Worm (Caenorhabditis elegans) whole organism, L2 larva: Measurements from ENCODE around the gene egl-44.

ENCODE experiments used
- C34F6.9 ChIP-seq: fragments of 150-350 bp; optimal IDR thresholded peaks from 2 replicates; lab custom pipeline; 2014; ENCODE audit warnings: missing biosample characterization, missing genetic modification characterization
- F13H6.1 ChIP-seq: sonication (generic microtip); optimal IDR thresholded peaks from 2 replicates; lab custom pipeline; 2016; ENCODE audit warnings: missing genetic modification characterization, missing compliant biosample characterization
- R02D3.7 ChIP-seq: fragments of 150-350 bp; optimal IDR thresholded peaks from 2 replicates; lab custom pipeline; 2014; ENCODE audit warnings: missing biosample characterization, missing genetic modification characterization
- Y55F3AM.14 ChIP-seq: fragments of 200-800 bp; sonication (Bioruptor generic); optimal IDR thresholded peaks from 2 replicates; lab custom pipeline; 2018; ENCODE audit warnings: mild to moderate bottlenecking, missing genetic modification characterization, missing compliant biosample characterization
- ZK546.5 ChIP-seq: sonication (generic microtip); optimal IDR thresholded peaks from 2 replicates; lab custom pipeline; 2017; ENCODE audit warnings: missing biosample characterization, missing genetic modification characterization
- aly-2 ChIP-seq: fragments of 150-350 bp; optimal IDR thresholded peaks from 2 replicates; lab custom pipeline; 2014; ENCODE audit warnings: missing biosample characterization, missing genetic modification characterization
- ama-1 ChIP-seq: fragments of 150-350 bp; optimal IDR thresholded peaks from 2 replicates; lab custom pipeline; 2018; ENCODE audit warnings: inconsistent platforms
- blmp-1 ChIP-seq: sonication (generic microtip); optimal IDR thresholded peaks from 2 replicates; lab custom pipeline; 2017; ENCODE audit warnings: missing genetic modification characterization, mild to moderate bottlenecking, missing compliant biosample characterization, antibody characterized with exemption, moderate library complexity; ENCODE audit not compliant: insufficient read depth
- ceh-16 ChIP-seq: fragments of 150-350 bp; optimal IDR thresholded peaks from 2 replicates; lab custom pipeline; 2014; ENCODE audit warnings: missing biosample characterization, missing genetic modification characterization
- ceh-82 ChIP-seq: fragments of 150-350 bp; optimal IDR thresholded peaks from 2 replicates; lab custom pipeline; 2014; ENCODE audit warnings: missing biosample characterization, missing genetic modification characterization
- crh-2 ChIP-seq: sonication (generic microtip); optimal IDR thresholded peaks from 2 replicates; lab custom pipeline; 2017; ENCODE audit warnings: missing biosample characterization, missing genetic modification characterization
- dmd-4 ChIP-seq: sonication (generic microtip); optimal IDR thresholded peaks from 2 replicates; lab custom pipeline; 2017; ENCODE audit warnings: missing biosample characterization, missing genetic modification characterization
- elt-3 ChIP-seq: sonication (generic microtip); optimal IDR thresholded peaks from 2 replicates; lab custom pipeline; 2017; ENCODE audit warnings: missing biosample characterization, missing genetic modification characterization
- fos-1 ChIP-seq: fragments of 150-350 bp; optimal IDR thresholded peaks from 2 replicates; lab custom pipeline; 2014; ENCODE audit warnings: missing biosample characterization, missing genetic modification characterization
- gmeb-1 ChIP-seq: fragments of 150-350 bp; optimal IDR thresholded peaks from 2 replicates; lab custom pipeline; 2014; ENCODE audit warnings: missing biosample characterization, missing genetic modification characterization
- lin-11 ChIP-seq: fragments of 150-350 bp; sonication (generic microtip); optimal IDR thresholded peaks from 2 replicates; lab custom pipeline; 2014; ENCODE audit warnings: missing biosample characterization, missing genetic modification characterization, inconsistent platforms, mixed read lengths
- lin-39 ChIP-seq: fragments of 150-350 bp; optimal IDR thresholded peaks from 2 replicates; lab custom pipeline; 2014; ENCODE audit warnings: missing biosample characterization, missing genetic modification reagents, missing genetic modification characterization
- lsy-2 ChIP-seq, 2 experiments: fragments of 150-350 bp in 1 of 2; sonication (generic microtip) in 1 of 2; optimal IDR thresholded peaks; 2 replicates each; lab custom pipeline; 2014 to 2017; ENCODE audit warnings: missing biosample characterization in 2 of 2, missing genetic modification characterization in 2 of 2
- mab-5 ChIP-seq: fragments of 150-350 bp; optimal IDR thresholded peaks from 2 replicates; lab custom pipeline; 2014; ENCODE audit warnings: missing biosample characterization, missing genetic modification characterization
- mbf-1 ChIP-seq: sonication (generic microtip); optimal IDR thresholded peaks from 2 replicates; lab custom pipeline; 2017; ENCODE audit warnings: missing biosample characterization, missing genetic modification characterization
- mdl-1 ChIP-seq, 2 experiments: fragments of 150-350 bp in 1 of 2; sonication (generic microtip) in 1 of 2; optimal IDR thresholded peaks; 2 replicates each; lab custom pipeline; 2017; ENCODE audit warnings: missing biosample characterization in 2 of 2, missing genetic modification characterization in 2 of 2
- nhr-10 ChIP-seq: sonication (generic microtip); optimal IDR thresholded peaks from 2 replicates; lab custom pipeline; 2017; ENCODE audit warnings: missing biosample characterization, missing genetic modification characterization
- nhr-11 ChIP-seq: fragments of 150-350 bp; optimal IDR thresholded peaks from 2 replicates; lab custom pipeline; 2014; ENCODE audit warnings: missing biosample characterization, missing genetic modification characterization
- nhr-12 ChIP-seq: fragments of 150-350 bp; optimal IDR thresholded peaks from 2 replicates; lab custom pipeline; 2014; ENCODE audit warnings: missing biosample characterization, missing genetic modification characterization
- nhr-21 ChIP-seq: fragments of 150-350 bp; optimal IDR thresholded peaks from 2 replicates; lab custom pipeline; 2014; ENCODE audit warnings: missing biosample characterization, missing genetic modification characterization
- nhr-237 ChIP-seq: fragments of 150-350 bp; optimal IDR thresholded peaks from 2 replicates; lab custom pipeline; 2014; ENCODE audit warnings: missing biosample characterization, missing genetic modification characterization
- nhr-25 ChIP-seq: fragments of 150-350 bp; sonication (generic microtip); optimal IDR thresholded peaks from 3 replicates; lab custom pipeline; 2014; ENCODE audit warnings: missing biosample characterization, missing genetic modification characterization
- nhr-77 ChIP-seq: fragments of 150-350 bp; optimal IDR thresholded peaks from 2 replicates; lab custom pipeline; 2014; ENCODE audit warnings: missing biosample characterization, missing genetic modification characterization
- peb-1 ChIP-seq: fragments of 150-350 bp; optimal IDR thresholded peaks from 2 replicates; lab custom pipeline; 2014; ENCODE audit warnings: missing biosample characterization, missing genetic modification characterization
- sem-4 ChIP-seq: fragments of 150-350 bp; optimal IDR thresholded peaks from 2 replicates; lab custom pipeline; 2014; ENCODE audit warnings: missing biosample characterization, missing genetic modification reagents, missing genetic modification characterization
- sma-9 ChIP-seq, 2 experiments: fragments of 150-350 bp in 1 of 2; sonication (generic microtip) in 1 of 2; optimal IDR thresholded peaks; 2 replicates each; lab custom pipeline; 2014 to 2016; ENCODE audit warnings: missing genetic modification characterization in 2 of 2, mild to moderate bottlenecking in 1 of 2, missing biosample characterization in 1 of 2, missing compliant biosample characterization in 1 of 2, missing genetic modification reagents in 1 of 2, moderate library complexity in 1 of 2
- snpc-4 ChIP-seq: fragments of 150-350 bp; optimal IDR thresholded peaks from 2 replicates; lab custom pipeline; 2014; ENCODE audit warnings: missing biosample characterization, missing genetic modification characterization
- unc-39 ChIP-seq: fragments of 150-350 bp; optimal IDR thresholded peaks from 2 replicates; lab custom pipeline; 2014; ENCODE audit warnings: missing biosample characterization, missing genetic modification characterization
- unc-55 ChIP-seq: fragments of 150-350 bp; sonication (generic microtip); optimal IDR thresholded peaks from 3 replicates; lab custom pipeline; 2014; ENCODE audit warnings: missing biosample characterization, missing genetic modification reagents, missing genetic modification characterization
- zag-1 ChIP-seq: fragments of 150-350 bp; optimal IDR thresholded peaks from 2 replicates; lab custom pipeline; 2014; ENCODE audit warnings: missing biosample characterization, missing genetic modification characterization
- ztf-11 ChIP-seq: sonication (generic microtip); optimal IDR thresholded peaks from 2 replicates; lab custom pipeline; 2017; ENCODE audit warnings: missing biosample characterization, missing genetic modification characterization

The egl-44 gene

DNA sequence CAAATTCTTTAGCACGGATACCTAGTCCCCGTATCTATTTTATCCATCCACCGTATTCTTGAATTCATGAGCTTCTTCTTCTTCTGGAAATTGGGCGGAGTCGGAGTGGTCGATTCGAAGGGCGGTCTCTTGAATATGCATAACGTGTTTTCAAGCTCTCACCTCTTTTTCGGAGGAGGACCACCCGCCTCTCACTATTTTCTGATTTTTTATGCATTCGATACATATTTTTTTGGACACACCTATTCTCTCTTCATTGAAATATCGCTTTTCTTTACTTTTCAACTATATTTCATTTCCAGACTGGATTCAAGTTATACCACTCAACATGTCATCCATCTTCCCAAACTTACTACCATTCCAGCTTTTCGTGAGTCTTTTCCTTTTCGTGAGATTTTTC, at the start of gene egl-44:
Gene egl-44, plus strand, starts transcription at position 301 of the 400 bp plus-strand sequence.
- no peak for TF ChIP-seq nhr-25 (tag; lab: Kevin White, UChicago)
- no peak for TF ChIP-seq ama-1 (lab: Kevin White, UChicago)
- no peak for TF ChIP-seq blmp-1 (tag; lab: Kevin White, UChicago)
- no peak for TF ChIP-seq nhr-21 (tag; lab: Kevin White, UChicago)
- TF ChIP-seq dmd-4 (tag; lab: Kevin White, UChicago), result no peak
- TF ChIP-seq unc-39 (tag; lab: Kevin White, UChicago), result no peak
- no peak for TF ChIP-seq nhr-237 (tag; lab: Kevin White, UChicago)
- TF ChIP-seq nhr-77 (tag; lab: Kevin White, UChicago), result no peak
- no peak for TF ChIP-seq mdl-1 (tag; optimal IDR thresholded peaks at IDR 0.05; lab: Kevin White, UChicago)
- TF ChIP-seq mbf-1 (tag; lab: Kevin White, UChicago), result no peak
- no peak for TF ChIP-seq nhr-10 (tag; lab: Kevin White, UChicago)
- TF ChIP-seq peb-1 (tag; lab: Kevin White, UChicago), result no peak
- TF ChIP-seq fos-1, result no peak
- no peak for TF ChIP-seq crh-2 (tag; lab: Kevin White, UChicago)
- no peak for TF ChIP-seq nhr-12 (tag; lab: Kevin White, UChicago)
- no peak for TF ChIP-seq elt-3 (tag; lab: Kevin White, UChicago)
- no peak for TF ChIP-seq unc-55 (GFP tag; lab: Kevin White, UChicago)
- TF ChIP-seq lin-11 (tag; lab: Kevin White, UChicago), result no peak
- no peak for TF ChIP-seq sma-9 (GFP tag; optimal IDR thresholded peaks at IDR 0.05; lab: Kevin White, UChicago)
- TF ChIP-seq sma-9 (tag; optimal IDR thresholded peaks at IDR 0.05; lab: Kevin White, UChicago), result no peak
- TF ChIP-seq sem-4, result no peak

ce11 chrII:5880677-5881076, 47.9 kb upstream of the egl-44 start:
- no peak for TF ChIP-seq lin-39
- no peak for TF ChIP-seq unc-39 (tag; lab: Kevin White, UChicago)
- no peak for TF ChIP-seq ceh-82 (tag; lab: Kevin White, UChicago)
- TF ChIP-seq lsy-2 (tag; optimal IDR thresholded peaks at IDR 0.05; lab: Kevin White, UChicago), result peak in 1 of 2 experiments; percentile 10
- TF ChIP-seq R02D3.7 (tag; lab: Kevin White, UChicago), result no peak
- TF ChIP-seq dmd-4 (tag; lab: Kevin White, UChicago), result no peak
- TF ChIP-seq ama-1 (lab: Kevin White, UChicago), result no peak
- TF ChIP-seq snpc-4, result no peak
- TF ChIP-seq ZK546.5, result no peak
- no peak for TF ChIP-seq F13H6.1 (tag; lab: Kevin White, UChicago)
- no peak for TF ChIP-seq nhr-21 (tag; lab: Kevin White, UChicago)
- peak; percentile 72 for TF ChIP-seq nhr-25 (tag; lab: Kevin White, UChicago)
- TF ChIP-seq ceh-16 (tag; lab: Kevin White, UChicago), result peak; percentile 3
- TF ChIP-seq ztf-11 (tag; lab: Kevin White, UChicago), result no peak
- TF ChIP-seq crh-2 (tag; lab: Kevin White, UChicago), result no peak
- peak; percentile 22 for TF ChIP-seq C34F6.9 (tag; lab: Kevin White, UChicago)

DNA sequence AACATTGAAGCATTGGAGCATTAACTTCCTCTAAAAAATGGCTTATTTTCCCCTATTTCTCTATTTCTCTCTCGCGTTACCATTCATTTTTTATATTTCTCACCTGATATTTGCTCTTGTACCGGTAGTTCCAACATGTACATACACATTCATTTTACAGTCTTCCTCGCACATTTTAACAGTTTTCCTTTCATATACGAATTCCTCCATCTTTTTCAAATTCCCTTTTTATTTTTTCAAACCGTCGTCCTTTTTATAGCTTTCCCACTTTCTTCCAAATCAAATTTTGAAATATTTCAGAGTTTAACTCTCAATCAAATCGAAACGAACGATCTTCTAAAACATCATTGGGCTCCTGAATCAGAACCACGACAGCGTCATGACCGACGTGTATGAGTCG, 44.4 kb upstream of the egl-44 start, which contains the start of gene rfip-1:
Gene rfip-1, plus strand, starts transcription at position 301 of the 400 bp plus-strand sequence.
- TF ChIP-seq gmeb-1 (tag; lab: Kevin White, UChicago), result no peak
- no peak for TF ChIP-seq blmp-1 (tag; lab: Kevin White, UChicago)
- TF ChIP-seq lsy-2 (tag; optimal IDR thresholded peaks at IDR 0.05; lab: Kevin White, UChicago), result no peak
- no peak for TF ChIP-seq sma-9 (GFP tag; optimal IDR thresholded peaks at IDR 0.05; lab: Kevin White, UChicago)
- TF ChIP-seq sma-9 (tag; optimal IDR thresholded peaks at IDR 0.05; lab: Kevin White, UChicago), result no peak
- no peak for TF ChIP-seq aly-2 (tag; lab: Kevin White, UChicago)
- no peak for TF ChIP-seq peb-1 (tag; lab: Kevin White, UChicago)
- no peak for TF ChIP-seq mab-5 (tag; lab: Kevin White, UChicago)
- TF ChIP-seq mdl-1 (tag; optimal IDR thresholded peaks at IDR 0.05; lab: Kevin White, UChicago), result no peak
- TF ChIP-seq nhr-11 (tag; lab: Kevin White, UChicago), result no peak
- TF ChIP-seq Y55F3AM.14, result no peak
- no peak for TF ChIP-seq zag-1 (tag; lab: Kevin White, UChicago)
- TF ChIP-seq nhr-12 (tag; lab: Kevin White, UChicago), result no peak
- TF ChIP-seq nhr-25 (tag; lab: Kevin White, UChicago), result no peak
